Fruit fly (Drosophila melanogaster) ovary, adult (tissue): ENCODE measurements around the gene HP1e.

ENCODE experiments used
- CG17801 ChIP-seq: fragments of 200-800 bp; optimal IDR thresholded peaks from 2 replicates; lab custom pipeline; 2019; ENCODE audit warnings: missing biosample characterization, mild to moderate bottlenecking, missing genetic modification characterization, moderate library complexity; ENCODE audit not compliant: partially characterized antibody

HP1e gene

DNA sequence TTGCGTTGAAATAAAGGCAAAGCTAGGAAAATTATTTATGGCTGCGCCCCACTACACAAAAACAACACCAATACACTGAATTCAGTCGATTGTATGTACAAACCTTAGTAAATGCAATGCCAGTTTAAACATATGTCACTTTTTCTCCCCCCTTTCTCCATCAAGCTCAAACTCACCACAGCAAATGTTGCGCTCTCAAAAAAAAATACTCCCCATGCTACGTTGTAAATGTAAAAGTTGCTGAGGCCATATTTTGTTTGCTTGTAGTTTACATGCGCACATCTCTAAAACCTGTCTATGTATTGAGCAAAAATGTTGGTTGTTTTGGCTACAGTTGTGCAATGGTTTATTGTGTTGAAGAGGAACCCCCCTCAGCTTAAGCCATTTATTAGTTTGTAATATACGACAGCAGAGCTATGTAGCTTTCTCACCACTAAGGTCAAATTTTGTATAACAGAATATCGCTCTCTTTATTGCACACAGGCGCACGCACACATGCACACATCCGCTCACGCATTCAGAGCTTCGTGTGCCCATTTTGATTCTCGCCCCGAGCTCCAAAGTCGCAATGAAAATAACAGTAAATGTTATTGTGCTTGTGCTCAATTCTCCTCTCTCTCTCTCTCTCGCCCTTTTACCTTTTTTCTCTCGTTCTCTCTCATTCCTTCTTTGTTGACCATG, 31.2 kb downstream of the HP1e start:
- TF ChIP-seq CG17801 (GFP tag; lab: Kevin White, UChicago), result no peak

DNA sequence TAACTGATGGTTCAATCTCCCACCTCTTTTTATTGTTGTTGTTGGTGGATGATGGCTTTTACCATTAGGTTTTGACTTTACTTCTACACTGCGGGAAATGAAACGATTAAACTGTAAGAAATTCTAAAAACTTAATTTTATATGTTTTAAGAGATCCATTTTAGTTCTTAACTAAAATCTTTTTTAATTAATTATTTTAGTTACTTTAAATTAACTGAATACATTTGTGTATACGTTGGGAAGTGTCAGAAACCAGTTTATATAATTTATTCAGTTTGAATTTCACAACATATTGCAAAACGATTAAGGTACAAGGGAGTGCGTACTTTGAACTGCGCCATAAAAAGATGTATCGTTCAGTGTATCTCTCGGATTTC, 31.7 kb downstream of the HP1e start:
- peak; percentile 73 for TF ChIP-seq CG17801 (GFP tag; lab: Kevin White, UChicago)

DNA sequence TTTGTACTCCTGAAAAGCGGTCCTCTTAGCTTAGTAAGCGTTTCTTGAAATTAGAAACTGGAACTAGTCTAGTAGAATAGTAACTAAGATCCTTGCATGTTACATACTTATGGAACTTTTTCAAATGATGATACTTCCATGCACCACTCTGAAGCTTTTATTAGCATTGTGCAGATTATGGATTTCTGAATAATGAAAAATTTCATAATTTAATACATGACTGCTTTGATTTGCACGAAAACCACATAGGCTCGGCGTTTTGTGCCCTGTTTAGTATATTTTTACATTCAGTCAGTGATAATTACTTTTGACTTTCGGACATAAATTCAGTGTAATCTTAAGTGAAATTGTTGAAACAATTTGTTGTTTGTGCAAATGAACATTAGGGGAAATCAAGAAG, 33.6 kb downstream of the HP1e start, which contains the start of gene CG43675:
CG43675 (plus strand) TSS at position 301 of the 400 bp plus-strand sequence.
- no peak for TF ChIP-seq CG17801 (GFP tag; lab: Kevin White, UChicago)

DNA sequence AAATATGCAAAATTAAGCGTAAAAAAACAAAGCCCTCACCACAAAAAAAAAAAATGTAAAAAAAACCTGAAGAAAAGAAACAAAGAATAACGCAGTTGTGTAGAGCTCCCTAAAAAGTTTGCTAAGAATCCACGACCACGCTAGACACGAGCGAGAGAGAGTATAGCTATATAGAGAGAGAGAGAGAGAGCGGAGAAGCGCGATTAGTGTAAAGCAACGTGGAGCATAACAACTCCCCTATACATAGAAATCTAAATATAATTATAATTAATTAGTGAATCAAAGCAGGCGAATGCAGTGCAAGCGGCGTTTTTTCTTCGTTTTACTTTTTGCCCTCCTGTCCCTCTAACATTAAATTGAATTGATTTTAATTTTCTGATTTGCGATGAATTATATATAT, 37.8 kb downstream of the HP1e start:
- no peak for TF ChIP-seq CG17801 (GFP tag; lab: Kevin White, UChicago)

DNA sequence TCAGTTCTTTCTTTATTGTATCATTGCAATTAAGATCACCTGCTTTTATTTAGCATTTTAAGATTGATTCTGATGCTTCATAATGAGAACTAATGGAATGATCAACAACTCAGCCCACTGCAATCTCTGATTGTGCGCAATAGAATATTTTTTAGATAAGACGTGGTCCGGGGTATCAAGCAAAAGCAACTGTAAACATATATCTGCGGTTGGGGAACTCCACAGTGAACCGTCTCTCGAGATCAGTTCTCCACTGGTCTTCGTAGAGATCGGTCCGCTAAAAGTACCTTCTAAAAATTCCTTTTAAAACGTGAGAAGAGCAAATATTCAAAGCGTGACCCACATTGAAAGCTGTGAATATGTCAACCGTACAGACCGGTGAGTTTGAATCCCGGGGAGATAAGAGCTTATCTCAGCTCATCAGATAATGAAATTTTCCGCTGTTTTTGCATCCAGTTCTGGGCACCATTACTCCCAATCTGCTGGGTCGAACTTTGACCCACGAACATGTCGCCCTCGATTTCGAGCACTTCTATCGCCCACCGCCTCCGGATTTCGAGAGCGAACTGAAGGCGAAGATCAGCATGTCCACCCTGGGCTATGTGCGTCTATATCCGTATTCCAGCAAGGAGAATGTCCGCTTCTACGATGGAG, 41.6 kb downstream of the HP1e start, which contains the start of gene CG18473:
CG18473 (plus strand) TSS at position 240 of the 654 bp plus-strand sequence.
- TF ChIP-seq CG17801 (GFP tag; lab: Kevin White, UChicago), result no peak

DNA sequence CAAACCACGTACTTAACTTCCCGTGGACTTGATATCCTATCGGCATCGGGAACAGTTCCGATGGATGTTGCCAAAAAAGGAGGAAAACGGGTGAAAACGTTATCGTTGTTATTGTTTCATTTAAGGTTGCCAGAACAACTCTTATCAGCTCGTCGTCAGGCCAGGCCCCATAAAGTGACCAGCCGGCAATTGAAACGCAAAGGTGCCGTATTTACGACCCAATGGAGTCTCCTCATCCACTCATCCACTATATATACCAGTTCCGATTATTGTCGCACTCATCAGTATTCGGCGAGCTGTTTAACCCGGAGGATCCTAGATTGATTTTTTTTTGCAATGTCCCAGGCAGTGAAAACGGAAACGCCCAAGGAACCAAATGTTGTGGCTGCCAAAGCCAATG, 43.6 kb downstream of the HP1e start, which contains the start of gene Srr:
Srr (plus strand) TSS at position 278 of the 400 bp plus-strand sequence.
- no peak for TF ChIP-seq CG17801 (GFP tag; lab: Kevin White, UChicago)

DNA sequence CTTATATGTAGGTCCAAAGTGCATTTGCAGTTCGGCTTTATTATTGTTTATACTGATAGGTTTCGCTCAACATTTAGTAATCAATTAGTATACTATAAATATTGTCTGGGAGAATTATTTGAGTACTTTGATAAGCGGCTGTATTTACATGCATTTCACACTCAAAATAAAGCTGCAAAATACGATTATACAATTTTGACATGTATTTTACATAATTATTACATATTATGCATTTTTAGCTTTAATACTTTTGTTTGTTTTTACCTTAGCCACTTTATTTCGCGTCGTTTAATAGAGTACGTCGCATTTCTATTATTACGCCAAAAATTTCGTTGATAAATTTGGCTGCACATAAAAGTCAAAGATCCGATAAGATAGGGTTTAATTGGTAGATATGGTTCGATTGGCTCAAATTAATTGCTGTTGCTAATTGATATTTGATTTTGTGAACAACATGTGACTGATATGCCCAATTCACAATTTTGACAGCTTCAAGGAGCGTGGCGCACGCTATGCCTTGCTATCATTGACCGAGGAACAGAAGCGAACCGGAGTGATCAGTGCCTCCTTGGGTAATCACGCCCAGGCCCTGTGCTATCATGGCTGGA, 44.4 kb downstream of the HP1e start:
- TF ChIP-seq CG17801 (GFP tag; lab: Kevin White, UChicago), result no peak

DNA sequence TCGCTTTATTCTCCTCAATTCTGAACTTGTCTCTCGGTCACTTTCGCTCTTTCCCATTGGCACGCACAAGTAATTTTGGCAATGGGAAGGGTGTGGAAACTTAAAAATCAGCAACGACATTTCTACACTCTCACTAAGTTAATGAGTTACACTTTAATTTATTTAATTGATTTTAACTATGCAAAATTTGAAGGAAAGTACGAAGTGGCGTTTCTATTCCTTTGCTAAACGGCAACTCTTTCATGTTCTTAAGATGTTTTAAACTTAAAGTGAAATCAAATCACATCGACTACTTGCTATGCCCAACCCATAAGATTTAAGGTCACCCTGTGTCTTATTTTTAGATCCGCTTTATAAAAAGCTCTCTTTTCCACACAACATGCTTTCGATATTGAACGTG, 48.8 kb downstream of the HP1e start:
- TF ChIP-seq CG17801 (GFP tag; lab: Kevin White, UChicago), result no peak
